Fruit fly (Drosophila melanogaster): ENCODE results near the gene Gal.
A peak's percentile ranks its signal among the peaks of the same experiment; 100 is the strongest.

Gene Gal

DNA sequence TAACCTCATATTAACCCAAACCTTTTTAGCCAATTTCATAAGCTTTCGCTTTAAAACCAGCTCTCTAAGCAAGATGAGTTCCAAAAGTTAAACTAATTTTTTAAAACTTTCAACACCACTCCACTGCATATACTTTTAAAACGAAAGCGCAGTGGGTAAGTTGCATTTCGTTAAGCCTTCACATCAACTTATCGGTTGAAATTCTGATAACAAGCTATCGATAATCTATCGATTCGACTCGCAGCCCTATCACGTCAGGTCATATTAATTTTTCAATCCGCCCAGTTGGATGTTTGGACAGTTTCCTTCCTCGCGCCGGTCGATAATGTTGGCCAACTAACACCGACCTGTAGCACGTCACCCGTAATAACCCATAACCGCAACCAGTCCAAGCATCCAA is 20.5 kb downstream of the Gal start, which contains the start of gene ifc (continued):
- TF ChIP-seq nmo (GFP tag; optimal IDR thresholded peaks at IDR 0.05): peak; percentile 76
- peak; percentile 89 for TF ChIP-seq CG8290 (GFP tag; optimal IDR thresholded peaks at IDR 0.05)
- TF ChIP-seq CG8290 (tag; optimal IDR thresholded peaks at IDR 0.05): peak; percentile 43 to 84
- TF ChIP-seq ash1 (GFP tag; optimal IDR thresholded peaks at IDR 0.05): peak; percentile 23
- peak; percentile 94 for TF ChIP-seq CG9797 (GFP tag; optimal IDR thresholded peaks at IDR 0.05)
- TF ChIP-seq cas (GFP tag; IDR thresholded peaks at IDR 0.05): no peak
- peak; percentile 80 for TF ChIP-seq CG12769 (tag; optimal IDR thresholded peaks at IDR 0.05)
- TF ChIP-seq Stat92E (GFP tag; optimal IDR thresholded peaks at IDR 0.05): peak in 1 of 3 experiments; percentile 14
- no peak for TF ChIP-seq sima (GFP tag; optimal IDR thresholded peaks at IDR 0.05)
- TF ChIP-seq Jarid2 (GFP tag; optimal IDR thresholded peaks at IDR 0.05): peak; percentile 46
- no peak for TF ChIP-seq kni (GFP tag; optimal IDR thresholded peaks at IDR 0.05)
- TF ChIP-seq tx (GFP tag; optimal IDR thresholded peaks at IDR 0.05): peak; percentile 37
- peak; percentile 42 for TF ChIP-seq unpg (GFP tag; optimal IDR thresholded peaks at IDR 0.05)
- no peak for TF ChIP-seq CG43689 (GFP tag; IDR thresholded peaks at IDR 0.05)
- peak; percentile 77 for TF ChIP-seq NfI (GFP tag; optimal IDR thresholded peaks at IDR 0.05)
- peak; percentile 96 for TF ChIP-seq pzg (GFP tag; optimal IDR thresholded peaks at IDR 0.05)
- TF ChIP-seq CG12155 (GFP tag; optimal IDR thresholded peaks at IDR 0.05): peak; percentile 37
- TF ChIP-seq D19A (tag; optimal IDR thresholded peaks at IDR 0.05): peak; percentile 34
- no peak for TF ChIP-seq Bgb (GFP tag; IDR thresholded peaks at IDR 0.05; ENCODE audit: partially characterized antibody)
- no peak for TF ChIP-seq h (optimal IDR thresholded peaks at IDR 0.05)
- TF ChIP-seq Sry-β (GFP tag; optimal IDR thresholded peaks at IDR 0.05): peak; percentile 12
- no peak for TF ChIP-seq CG32532 (GFP tag; IDR thresholded peaks at IDR 0.05)
- TF ChIP-seq CG11695 (GFP tag; IDR thresholded peaks at IDR 0.05): no peak
- no peak for TF ChIP-seq CG3847 (GFP tag; IDR thresholded peaks at IDR 0.05)
- peak; percentile 83 for TF ChIP-seq BEAF-32 (GFP tag; optimal IDR thresholded peaks at IDR 0.05)
- TF ChIP-seq phol (tag; optimal IDR thresholded peaks at IDR 0.05): peak; percentile 77
- TF ChIP-seq Mes4 (GFP tag; optimal IDR thresholded peaks at IDR 0.05): peak; percentile 30
- TF ChIP-seq CG2678 (tag; optimal IDR thresholded peaks at IDR 0.05): peak; percentile 64
- TF ChIP-seq chm (GFP tag; IDR thresholded peaks at IDR 0.05): no peak
- no peak for TF ChIP-seq CG4404 (GFP tag; IDR thresholded peaks at IDR 0.05)
- peak; percentile 35 for TF ChIP-seq CG17385 (GFP tag; optimal IDR thresholded peaks at IDR 0.05)
- no peak for TF ChIP-seq ab (GFP tag; optimal IDR thresholded peaks at IDR 0.05)
- TF ChIP-seq Ravus (GFP tag; IDR thresholded peaks at IDR 0.05): no peak
- peak; percentile 40 for TF ChIP-seq bigmax (GFP tag; optimal IDR thresholded peaks at IDR 0.05)
- TF ChIP-seq CG4707 (GFP tag; optimal IDR thresholded peaks at IDR 0.05): no peak
- TF ChIP-seq cato (GFP tag; optimal IDR thresholded peaks at IDR 0.05; ENCODE audit: borderline replicate concordance): peak; percentile 17
- TF ChIP-seq crc (GFP tag; optimal IDR thresholded peaks at IDR 0.05): peak; percentile 1
- TF ChIP-seq CG7372 (GFP tag; IDR thresholded peaks at IDR 0.05): no peak
- peak; percentile 44 for TF ChIP-seq PHDP (tag; optimal IDR thresholded peaks at IDR 0.05)
- TF ChIP-seq CG1233 (GFP tag; optimal IDR thresholded peaks at IDR 0.05): no peak
- TF ChIP-seq zfh2 (GFP tag; optimal IDR thresholded peaks at IDR 0.05): peak; percentile 78
- peak; percentile 8 for TF ChIP-seq CG12104 (GFP tag; optimal IDR thresholded peaks at IDR 0.05)
- TF ChIP-seq pan (optimal IDR thresholded peaks at IDR 0.05): no peak
- TF ChIP-seq pan (GFP tag; optimal IDR thresholded peaks at IDR 0.05 in 1 of 2, IDR thresholded peaks at IDR 0.05 in 1 of 2): no peak
- TF ChIP-seq CG16813 (GFP tag; IDR thresholded peaks at IDR 0.05; ENCODE audit: partially characterized antibody): no peak
- no peak for TF ChIP-seq fru (optimal IDR thresholded peaks at IDR 0.05)
- peak; percentile 41 for TF ChIP-seq CG17359 (tag; optimal IDR thresholded peaks at IDR 0.05)
- no peak for TF ChIP-seq CG14050 (GFP tag; IDR thresholded peaks at IDR 0.05)
- TF ChIP-seq pfk (GFP tag; optimal IDR thresholded peaks at IDR 0.05): peak; percentile 36
- peak; percentile 91 for TF ChIP-seq Ets97D (GFP tag; optimal IDR thresholded peaks at IDR 0.05)
- TF ChIP-seq salm (tag; optimal IDR thresholded peaks at IDR 0.05): no peak
- TF ChIP-seq CG15479 (GFP tag; optimal IDR thresholded peaks at IDR 0.05): no peak

Data from whole organism, embryonic.